Fruit fly (Drosophila melanogaster) whole organism: Measurements from ENCODE around the gene CG10116.

ENCODE experiments used
- CG8478 ChIP-seq: fragments of >200 bp; optimal IDR thresholded peaks from 2 replicates; lab custom pipeline; 2018; ENCODE audit warnings: inconsistent platforms
- Dll ChIP-seq: fragments of >200 bp; optimal IDR thresholded peaks from 2 replicates; lab custom pipeline; 2017
- EcR ChIP-seq, 2 experiments: fragments of >200 bp; optimal IDR thresholded peaks; 2 replicates each; lab custom pipeline; 2017; ENCODE audit warnings: missing biosample characterization in 2 of 2, missing genetic modification characterization in 2 of 2, missing genetic modification reagents in 2 of 2
- pan ChIP-seq: fragments of >200 bp; optimal IDR thresholded peaks from 2 replicates; lab custom pipeline; 2017
- psq ChIP-seq: fragments of >200 bp; optimal IDR thresholded peaks from 2 replicates; lab custom pipeline; 2017
- usp ChIP-seq: fragments of >200 bp; optimal IDR thresholded peaks from 2 replicates; lab custom pipeline; 2017; ENCODE audit warnings: missing biosample characterization, missing genetic modification characterization, mixed read lengths

CG10116 gene

DNA sequence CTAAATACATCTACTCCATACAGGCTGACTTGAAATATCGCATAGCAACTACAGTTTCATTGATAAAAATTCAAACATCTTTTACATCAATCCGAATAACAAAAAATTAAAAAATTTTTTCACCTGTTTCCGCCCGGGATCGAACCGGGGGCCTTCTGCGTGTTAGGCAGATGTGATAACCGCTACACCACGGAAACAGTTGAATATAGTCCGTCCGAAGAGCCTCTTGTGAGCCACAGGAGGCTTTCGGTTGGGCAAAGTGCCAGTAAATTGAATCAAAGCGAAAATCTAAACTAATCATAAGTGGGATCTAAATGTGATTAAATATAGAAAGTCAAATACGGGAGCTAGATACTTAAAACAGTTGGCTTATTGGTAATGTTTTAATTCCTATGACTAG is 23.5 kb downstream of the CG10116 start:
- TF ChIP-seq Dll (lab: Kevin White, UChicago) (no peak), pan (lab: Kevin White, UChicago) (no peak), usp (no peak), CG8478 (no peak), EcR (GFP tag; optimal IDR thresholded peaks at IDR 0.05; lab: Kevin White, UChicago) (no peak), psq (no peak)

DNA sequence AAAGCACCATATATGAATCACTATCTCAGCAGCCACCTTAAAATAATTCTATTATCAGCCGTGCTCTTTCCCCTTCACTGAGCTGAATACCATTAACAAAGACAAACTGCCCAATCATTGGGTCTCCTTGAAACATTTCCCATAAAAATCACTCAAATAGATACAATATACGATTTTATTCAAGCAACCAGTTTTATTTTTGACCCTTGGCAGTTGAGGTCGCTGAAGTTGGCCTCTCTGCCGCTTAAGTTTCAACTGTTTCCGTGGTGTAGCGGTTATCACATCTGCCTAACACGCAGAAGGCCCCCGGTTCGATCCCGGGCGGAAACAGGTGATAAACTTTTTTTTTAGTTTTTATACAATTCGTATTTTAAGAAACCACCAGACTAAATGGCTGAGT is 24.2 kb downstream of the CG10116 start:
- TF ChIP-seq psq = no peak
- TF ChIP-seq Dll (lab: Kevin White, UChicago) = no peak
- TF ChIP-seq CG8478 = no peak
- TF ChIP-seq usp = no peak
- no peak for TF ChIP-seq pan (lab: Kevin White, UChicago)
- no peak for TF ChIP-seq EcR (GFP tag; optimal IDR thresholded peaks at IDR 0.05; lab: Kevin White, UChicago)

DNA sequence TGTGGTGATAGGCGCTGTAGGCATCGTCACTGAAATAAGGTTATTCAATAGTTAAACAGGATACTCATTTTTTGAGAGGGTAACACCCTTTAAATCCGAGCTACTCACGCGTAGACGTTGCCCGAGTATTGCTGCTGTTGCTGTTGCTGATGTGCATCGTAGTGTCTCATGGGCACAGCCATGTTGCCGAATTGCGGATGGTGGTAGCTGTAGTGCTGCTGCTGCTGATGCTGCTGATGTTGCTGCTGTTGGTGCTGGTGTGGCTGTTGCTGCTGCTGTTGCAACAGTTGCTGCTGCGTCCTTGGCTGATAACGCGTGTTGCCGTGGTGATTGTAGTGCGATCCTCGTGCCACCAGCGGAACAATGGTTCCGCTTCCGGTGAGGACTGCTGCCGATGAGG is 26.9 kb downstream of the CG10116 start:
- no peak for TF ChIP-seq usp
- TF ChIP-seq pan (lab: Kevin White, UChicago) = no peak
- no peak for TF ChIP-seq psq
- no peak for TF ChIP-seq CG8478
- TF ChIP-seq EcR (GFP tag; optimal IDR thresholded peaks at IDR 0.05; lab: Kevin White, UChicago) = no peak
- TF ChIP-seq Dll (lab: Kevin White, UChicago) = no peak

DNA sequence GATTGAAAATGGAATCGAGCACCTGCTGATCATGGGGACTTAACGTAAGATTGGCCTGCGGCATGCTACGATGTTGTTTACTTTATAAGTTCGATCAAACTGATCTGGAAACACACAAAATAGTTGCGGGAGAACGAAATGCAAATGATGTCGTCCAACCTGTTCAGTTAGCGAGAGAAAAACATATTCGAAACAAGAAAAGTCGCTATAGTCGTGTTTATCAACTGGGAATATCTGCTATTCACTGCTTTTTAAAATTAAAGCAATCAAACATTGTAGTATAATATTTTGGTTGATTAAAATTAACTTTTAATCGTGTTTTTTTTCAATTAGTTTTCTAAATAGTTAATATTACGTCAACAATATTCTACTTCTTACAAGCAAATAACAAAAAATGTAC is 30.5 kb downstream of the CG10116 start, which contains the start of gene CG14105:
TSS of gene CG14105 (minus strand) at position 101 of the 400 bp plus-strand sequence.
- no peak for TF ChIP-seq EcR (GFP tag; optimal IDR thresholded peaks at IDR 0.05; lab: Kevin White, UChicago)
- no peak for TF ChIP-seq pan (lab: Kevin White, UChicago)
- no peak for TF ChIP-seq CG8478
- TF ChIP-seq Dll (lab: Kevin White, UChicago) = no peak
- no peak for TF ChIP-seq psq
- TF ChIP-seq usp = no peak

DNA sequence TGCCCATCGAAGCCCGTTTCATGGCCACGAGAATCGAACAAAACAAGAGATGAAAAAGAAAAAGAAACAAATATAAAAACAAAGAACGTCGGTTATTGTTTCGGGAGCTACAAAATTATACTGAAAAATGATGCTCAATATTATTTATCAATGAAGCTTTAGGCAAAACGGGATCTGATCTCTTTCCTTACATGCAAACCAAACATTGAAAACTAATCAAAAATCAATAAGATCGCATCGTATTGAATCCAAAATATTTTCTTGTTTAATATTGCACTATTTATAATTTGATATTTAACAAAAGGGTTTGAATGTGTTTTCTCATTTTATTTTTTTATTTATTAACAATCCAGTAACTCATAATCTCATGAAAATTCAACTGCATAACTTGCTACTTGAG is 31.5 kb downstream of the CG10116 start, which contains the start of gene CG14106:
TSS of gene CG14106 (minus strand) at position 101 of the 400 bp plus-strand sequence.
- TF ChIP-seq usp (no peak), psq (no peak), EcR (GFP tag; optimal IDR thresholded peaks at IDR 0.05; lab: Kevin White, UChicago) (no peak), CG8478 (no peak), pan (lab: Kevin White, UChicago) (no peak), Dll (lab: Kevin White, UChicago) (no peak)

DNA sequence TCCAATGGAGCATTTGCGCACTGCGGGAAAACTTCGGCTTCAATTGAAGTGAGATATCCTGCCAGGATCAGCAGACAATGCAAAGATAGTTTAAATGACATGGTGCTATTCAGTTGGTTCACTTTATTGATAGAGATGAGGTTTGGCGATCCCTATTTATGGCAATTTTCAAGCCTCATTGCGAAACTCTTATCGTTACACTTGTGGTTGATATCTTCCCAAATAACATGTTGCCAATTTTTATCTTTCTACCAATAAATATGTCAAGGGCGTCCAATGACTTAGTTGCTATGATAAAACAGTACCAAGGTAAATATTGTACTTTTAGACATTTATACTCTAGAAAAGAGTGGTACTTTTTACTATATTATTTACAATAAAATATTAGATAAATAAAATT is 33.0 kb downstream of the CG10116 start, which contains the start of gene CG33263:
TSS of gene CG33263 (minus strand) at position 101 of the 400 bp plus-strand sequence.
- TF ChIP-seq psq (no peak), EcR (GFP tag; optimal IDR thresholded peaks at IDR 0.05; lab: Kevin White, UChicago) (no peak), CG8478 (no peak)

DNA sequence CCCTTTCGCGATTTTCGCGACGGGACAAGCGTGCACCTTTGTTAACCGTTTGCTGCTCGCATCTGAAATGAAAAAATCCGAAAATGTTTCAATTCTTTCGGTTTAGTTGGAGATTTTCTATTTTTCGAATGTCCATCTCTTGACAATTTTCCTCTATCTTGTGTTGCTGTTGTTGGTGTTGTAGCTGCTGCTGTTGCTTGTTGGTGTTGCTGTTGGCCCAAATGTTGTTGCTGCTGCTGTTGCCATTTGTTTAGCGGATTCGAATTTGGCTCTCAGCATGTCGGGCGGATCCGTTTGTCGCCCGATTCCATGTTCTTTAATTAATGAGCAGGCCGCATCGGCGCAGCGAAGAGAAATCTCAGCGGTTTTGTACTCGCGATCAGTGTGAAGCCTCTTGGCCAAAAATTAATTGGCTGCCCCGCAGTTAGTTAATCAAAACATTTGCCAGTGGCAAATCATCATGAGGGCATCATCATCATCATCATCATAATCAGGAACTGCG is 34.7 kb downstream of the CG10116 start, which contains the start of gene CG32121:
TSS of gene CG32121 (minus strand) at position 51 of the 502 bp plus-strand sequence.
- TF ChIP-seq usp (no peak), pan (lab: Kevin White, UChicago) (no peak), CG8478 (no peak), psq (no peak), Dll (lab: Kevin White, UChicago) (no peak), EcR (GFP tag; optimal IDR thresholded peaks at IDR 0.05; lab: Kevin White, UChicago) (no peak)

DNA sequence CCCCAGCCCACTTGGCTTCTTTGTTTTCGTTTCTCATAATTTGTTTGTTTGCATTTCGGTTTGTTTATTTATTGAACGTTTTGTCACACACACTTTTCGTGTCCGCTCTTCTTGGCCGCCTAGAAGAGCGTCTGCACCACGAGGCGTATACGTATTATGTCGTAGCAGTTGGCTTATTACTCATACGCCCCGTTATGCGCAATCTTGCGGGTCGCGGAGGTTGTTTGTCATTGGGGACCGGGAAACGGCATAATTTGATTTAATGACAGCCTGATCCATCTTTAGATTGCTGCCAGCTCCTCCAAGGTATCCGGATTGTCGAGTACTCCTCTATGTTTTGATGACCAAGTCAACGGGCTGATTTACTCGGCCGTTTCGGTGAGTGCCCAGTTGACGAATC is 36.8 kb downstream of the CG10116 start:
- TF ChIP-seq Dll (lab: Kevin White, UChicago) (no peak), CG8478 (no peak), psq (no peak), EcR (GFP tag; optimal IDR thresholded peaks at IDR 0.05; lab: Kevin White, UChicago) (no peak), pan (lab: Kevin White, UChicago) (no peak), usp (no peak)

DNA sequence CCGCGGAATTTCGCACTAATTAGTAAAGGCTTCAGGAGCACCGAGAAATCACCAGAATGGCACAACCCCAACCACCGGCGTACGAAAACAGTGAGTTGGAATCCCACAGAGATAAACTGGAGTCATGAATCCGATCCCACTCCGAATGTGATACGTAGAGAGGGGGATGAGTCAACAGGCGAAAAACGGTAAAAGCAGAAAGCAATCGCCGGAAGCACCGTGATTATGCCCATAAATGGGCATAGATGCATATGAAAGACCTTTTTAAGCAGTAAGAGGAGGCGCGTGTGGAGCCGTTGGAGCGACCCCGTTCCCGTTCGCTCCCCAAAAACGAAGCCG is 44.2 kb downstream of the CG10116 start:
- TF ChIP-seq Dll (lab: Kevin White, UChicago) (no peak), EcR (GFP tag; optimal IDR thresholded peaks at IDR 0.05; lab: Kevin White, UChicago) (no peak), pan (lab: Kevin White, UChicago) (no peak), CG8478 (no peak), usp (no peak), psq (no peak)

DNA sequence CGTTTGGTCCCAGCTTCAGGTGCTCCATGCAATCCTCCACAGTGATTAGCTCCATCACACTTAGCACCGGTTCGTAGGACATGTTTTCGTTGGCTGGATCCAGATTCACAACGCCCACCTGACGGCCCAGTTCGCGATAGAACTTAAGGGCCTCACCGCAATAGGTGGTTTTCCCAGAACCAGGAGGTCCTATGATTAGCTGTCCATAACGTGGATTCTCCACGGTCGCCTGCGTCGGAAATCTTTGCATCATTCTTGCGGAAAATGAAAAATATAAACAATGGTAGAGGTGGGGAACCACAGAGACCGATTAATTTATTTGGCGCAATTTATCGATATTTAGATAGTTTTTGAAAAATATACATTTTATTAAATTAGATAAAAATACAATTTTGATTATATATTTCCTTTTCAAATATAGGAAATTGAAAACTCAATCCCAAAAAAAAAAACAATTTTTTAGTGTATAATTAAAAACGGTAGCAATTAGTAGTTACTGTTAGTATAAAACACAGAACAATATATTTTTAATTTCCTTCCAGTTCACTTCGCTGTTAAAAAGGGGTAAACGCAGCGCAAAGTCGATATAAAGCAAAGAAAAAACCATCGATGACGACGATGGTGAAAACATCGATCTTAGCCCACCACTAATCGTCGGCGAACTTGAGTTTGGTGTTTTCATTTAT is 44.7 kb downstream of the CG10116 start, which contains the start of the genes CG10222 and flr:
TSS of gene CG10222 (minus strand) at position 254 of the 686 bp plus-strand sequence.
TSS of gene flr (plus strand) at position 644 of the 686 bp plus-strand sequence.
- no peak for TF ChIP-seq pan (lab: Kevin White, UChicago)
- TF ChIP-seq usp = no peak
- no peak for TF ChIP-seq CG8478
- no peak for TF ChIP-seq EcR (GFP tag; optimal IDR thresholded peaks at IDR 0.05; lab: Kevin White, UChicago)
- no peak for TF ChIP-seq Dll (lab: Kevin White, UChicago)
- TF ChIP-seq psq = no peak

DNA sequence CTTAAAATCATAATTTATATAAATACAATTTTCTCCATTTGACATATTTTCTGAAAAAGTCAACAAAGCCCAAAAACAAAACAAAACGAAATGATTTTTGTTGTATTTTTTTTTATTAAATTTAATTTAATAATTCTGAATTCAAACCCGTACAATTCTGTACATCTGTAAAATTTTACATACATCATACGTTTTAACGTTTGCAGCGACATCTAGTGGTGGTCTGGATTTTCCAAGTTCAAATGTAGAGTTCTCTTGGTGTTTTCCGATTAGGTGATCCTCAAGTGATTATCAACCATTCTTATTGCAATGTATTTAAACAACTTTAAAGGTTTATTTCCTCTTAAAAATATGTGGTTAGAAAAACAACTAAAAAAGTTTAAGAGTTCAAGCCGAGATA is 46.0 kb downstream of the CG10116 start:
- no peak for TF ChIP-seq psq
- no peak for TF ChIP-seq usp
- TF ChIP-seq CG8478 = no peak
- no peak for TF ChIP-seq Dll (lab: Kevin White, UChicago)
- no peak for TF ChIP-seq pan (lab: Kevin White, UChicago)
- TF ChIP-seq EcR (GFP tag; optimal IDR thresholded peaks at IDR 0.05; lab: Kevin White, UChicago) = no peak

DNA sequence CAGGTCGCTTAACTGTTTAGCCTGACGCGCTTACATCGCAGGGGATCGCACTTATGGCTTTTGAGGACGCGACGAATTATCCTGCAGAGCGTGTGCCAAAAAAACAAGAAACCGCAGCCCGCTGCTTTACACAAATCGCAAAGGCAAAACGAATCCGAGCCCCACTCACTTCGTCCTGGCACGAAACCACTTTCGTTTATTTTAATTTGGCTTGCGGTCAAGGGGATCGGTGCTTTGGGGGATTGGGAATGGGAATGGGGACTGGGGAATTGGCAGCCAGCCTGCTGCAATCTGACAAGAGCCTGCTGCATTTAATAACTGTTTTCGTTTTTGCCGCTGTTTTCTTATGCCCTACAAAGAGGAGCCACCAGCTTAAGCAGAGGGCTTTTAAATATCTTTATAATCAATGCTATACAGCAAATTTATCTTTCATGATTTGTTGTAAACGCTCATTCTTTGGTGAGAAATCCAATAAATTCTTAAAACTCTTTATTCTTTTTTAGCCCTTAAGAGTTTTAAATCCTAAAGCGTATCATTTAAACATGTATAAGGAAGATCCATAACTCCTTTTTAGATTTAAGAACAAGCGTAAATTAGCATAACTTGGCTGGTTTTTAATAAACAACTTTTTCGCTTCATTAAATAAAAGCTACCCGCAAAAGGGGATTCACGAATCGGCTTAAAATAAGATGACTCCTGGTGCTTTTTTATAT is 47.1 kb downstream of the CG10116 start:
- TF ChIP-seq usp = no peak

DNA sequence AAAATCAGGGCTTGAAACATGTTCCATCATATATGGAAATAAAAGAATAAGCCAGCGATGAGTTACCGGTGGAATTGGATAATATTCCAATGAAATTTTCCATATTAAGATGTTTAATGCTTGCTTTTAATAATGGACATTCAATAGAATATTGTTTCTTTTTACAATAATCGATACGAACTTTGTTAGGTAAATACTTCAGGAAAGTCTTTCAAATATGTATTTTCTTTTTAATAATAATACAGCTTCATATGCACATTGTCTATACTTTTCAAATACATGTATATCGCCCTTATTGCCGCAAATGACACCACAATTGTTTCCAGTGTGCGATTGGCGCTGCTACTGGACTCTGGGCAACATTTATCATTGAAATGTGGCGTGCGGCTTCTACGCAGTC is 50.2 kb downstream of the CG10116 start:
- TF ChIP-seq EcR (GFP tag; optimal IDR thresholded peaks at IDR 0.05; lab: Kevin White, UChicago) = no peak
- TF ChIP-seq CG8478 = no peak
- TF ChIP-seq pan (lab: Kevin White, UChicago) = no peak
- no peak for TF ChIP-seq Dll (lab: Kevin White, UChicago)
- no peak for TF ChIP-seq usp
- no peak for TF ChIP-seq psq
